Fruit fly (Drosophila melanogaster): ENCODE measurements around the gene Atg4a.

DNA sequence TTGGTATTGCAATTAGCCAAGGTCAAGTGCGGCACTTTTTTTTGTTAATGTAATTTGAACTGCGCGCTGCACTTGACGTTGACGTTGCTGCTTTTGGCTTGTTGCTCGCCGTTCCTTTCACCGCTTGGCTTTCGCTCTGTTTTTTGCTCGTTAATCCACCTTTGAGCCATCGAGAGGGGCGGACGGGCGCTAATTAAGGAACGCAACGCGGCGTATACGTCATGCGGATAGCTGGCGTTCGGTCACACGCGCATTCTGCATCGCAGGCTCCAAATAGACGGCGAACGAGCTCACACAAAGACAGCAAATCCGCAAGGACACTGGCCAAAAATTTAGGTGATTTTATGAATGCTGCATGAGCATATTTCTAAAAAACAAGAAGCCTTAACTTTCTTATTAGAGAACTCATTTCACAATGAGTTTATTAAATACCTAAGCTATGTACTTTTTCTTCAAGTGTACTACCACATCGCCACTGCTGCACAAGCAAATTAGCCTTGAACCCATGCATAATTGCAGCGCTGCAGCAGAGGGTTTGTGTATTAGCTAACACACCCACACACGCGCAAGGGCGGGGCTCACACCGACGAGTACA, 5.7 kb downstream of the Atg4a start:
- TF ChIP-seq psq (optimal IDR thresholded peaks at IDR 0.05) (no peak), usp (GFP tag; optimal IDR thresholded peaks at IDR 0.05) (no peak), Dll (optimal IDR thresholded peaks at IDR 0.05) (no peak), CG8478 (optimal IDR thresholded peaks at IDR 0.05) (no peak)

All from whole organism.